Fruit fly (Drosophila melanogaster): Measurements from ENCODE around the gene CG33640.

Gene CG33640

dm6 chr2L:13514945-13515687 lies 12.5 kb upstream of the CG33640 start:
- TF ChIP-seq h (optimal IDR thresholded peaks at IDR 0.05), result no peak
- no peak for TF ChIP-seq Sin3A (optimal IDR thresholded peaks at IDR 0.05)
- no peak for TF ChIP-seq psq (optimal IDR thresholded peaks at IDR 0.05)
- TF ChIP-seq insv (optimal IDR thresholded peaks at IDR 0.05), result no peak
- no peak for TF ChIP-seq ttk (optimal IDR thresholded peaks at IDR 0.05)
- TF ChIP-seq Myc (optimal IDR thresholded peaks at IDR 0.05), result no peak

- TF ChIP-seq h (optimal IDR thresholded peaks at IDR 0.05) (no peak), psq (optimal IDR thresholded peaks at IDR 0.05) (no peak), insv (optimal IDR thresholded peaks at IDR 0.05) (no peak), Myc (optimal IDR thresholded peaks at IDR 0.05) (no peak), ttk (optimal IDR thresholded peaks at IDR 0.05) (no peak), Sin3A (optimal IDR thresholded peaks at IDR 0.05) (no peak)
Observed at dm6 chr2L:13515688-13516037, 12.0 kb upstream of the CG33640 start.

DNA sequence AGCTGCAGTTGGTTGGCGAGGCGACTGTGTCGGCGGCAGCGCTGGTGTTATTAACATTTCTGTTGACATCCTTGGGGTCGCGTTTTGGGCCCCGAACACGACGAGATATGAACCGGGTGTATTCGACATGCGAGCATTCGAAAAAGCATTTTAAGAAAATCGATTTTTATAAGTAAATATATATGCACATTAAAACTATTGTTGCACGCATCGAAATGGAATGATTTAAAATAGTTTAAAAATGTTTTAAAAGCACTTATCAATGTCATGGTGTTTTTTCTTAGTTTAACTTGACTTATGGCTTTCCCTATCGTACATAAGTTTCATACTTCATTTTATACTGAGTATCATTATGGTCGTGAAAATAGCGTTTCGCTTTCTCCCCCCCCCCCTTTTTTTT lies 5.8 kb upstream of the CG33640 start:
- TF ChIP-seq ttk (optimal IDR thresholded peaks at IDR 0.05), result no peak
- no peak for TF ChIP-seq Sin3A (optimal IDR thresholded peaks at IDR 0.05)
- TF ChIP-seq Myc (optimal IDR thresholded peaks at IDR 0.05), result no peak
- no peak for TF ChIP-seq h (optimal IDR thresholded peaks at IDR 0.05)
- no peak for TF ChIP-seq insv (optimal IDR thresholded peaks at IDR 0.05)
- TF ChIP-seq psq (optimal IDR thresholded peaks at IDR 0.05), result no peak

dm6 chr2L:13528742-13529141 lies 1.1 kb downstream of the CG33640 start, which contains the start of gene CG33641:
CG33641 (plus strand) TSS chr2L:13529042.
- no peak for TF ChIP-seq insv (optimal IDR thresholded peaks at IDR 0.05)
- TF ChIP-seq psq (optimal IDR thresholded peaks at IDR 0.05), result no peak
- no peak for TF ChIP-seq h (optimal IDR thresholded peaks at IDR 0.05)
- TF ChIP-seq Myc (optimal IDR thresholded peaks at IDR 0.05), result no peak
- TF ChIP-seq Sin3A (optimal IDR thresholded peaks at IDR 0.05), result no peak
- TF ChIP-seq ttk (optimal IDR thresholded peaks at IDR 0.05), result no peak

DNA sequence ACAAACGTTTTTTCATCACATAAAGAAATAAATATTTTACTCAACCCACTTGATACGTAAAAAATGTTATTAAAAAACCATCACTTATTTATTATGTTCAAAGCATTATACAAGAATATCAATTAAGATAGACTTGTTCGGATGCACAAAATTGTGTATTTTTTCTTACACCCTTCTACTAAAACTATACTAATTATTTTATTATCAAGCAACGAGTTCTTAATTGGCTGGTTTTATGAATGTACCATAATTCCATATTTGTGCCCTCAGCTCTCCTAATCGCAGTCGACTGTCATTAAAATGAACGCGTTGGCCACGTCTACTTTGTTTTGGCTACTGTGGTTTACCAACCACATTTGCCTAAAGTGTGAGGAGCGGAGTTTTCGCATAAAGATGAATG lies 2.0 kb downstream of the CG33640 start, which contains the start of gene CG33642:
Gene CG33642, plus strand, starts transcription at position 301 of the 400 bp plus-strand sequence.
- TF ChIP-seq ttk (optimal IDR thresholded peaks at IDR 0.05), result no peak
- no peak for TF ChIP-seq Myc (optimal IDR thresholded peaks at IDR 0.05)
- no peak for TF ChIP-seq insv (optimal IDR thresholded peaks at IDR 0.05)
- no peak for TF ChIP-seq h (optimal IDR thresholded peaks at IDR 0.05)
- no peak for TF ChIP-seq psq (optimal IDR thresholded peaks at IDR 0.05)
- TF ChIP-seq Sin3A (optimal IDR thresholded peaks at IDR 0.05), result no peak

- no peak for TF ChIP-seq psq (optimal IDR thresholded peaks at IDR 0.05)
- no peak for TF ChIP-seq Myc (optimal IDR thresholded peaks at IDR 0.05)
- TF ChIP-seq Sin3A (optimal IDR thresholded peaks at IDR 0.05), result no peak
- TF ChIP-seq ttk (optimal IDR thresholded peaks at IDR 0.05), result no peak
- TF ChIP-seq insv (optimal IDR thresholded peaks at IDR 0.05), result no peak
- no peak for TF ChIP-seq h (optimal IDR thresholded peaks at IDR 0.05)
Observed at dm6 chr2L:13530774-13531173, 3.1 kb downstream of the CG33640 start, which contains the start of gene CG33643. CG33643 (plus strand) TSS chr2L:13531074.

DNA sequence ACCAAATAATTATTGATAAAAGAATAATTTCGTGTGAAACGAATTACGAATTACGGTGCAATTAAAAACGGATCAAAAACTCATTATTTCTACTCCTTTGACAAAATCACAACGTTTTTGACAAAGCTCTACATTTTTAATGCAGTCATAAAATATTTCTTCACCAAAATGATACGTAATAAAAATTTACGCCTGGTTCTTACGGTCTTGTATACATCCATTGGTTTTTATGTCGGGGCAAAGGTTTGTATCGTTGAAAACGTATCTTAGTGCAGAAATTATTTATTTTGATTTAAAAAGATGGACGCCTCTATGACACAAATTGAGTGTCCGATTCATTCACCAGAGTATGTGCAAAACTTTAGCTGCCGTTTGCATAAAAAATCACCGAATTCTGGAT lies 4.1 kb downstream of the CG33640 start, which contains the start of gene CG33644:
Gene CG33644, plus strand, starts transcription at position 301 of the 400 bp plus-strand sequence.
- TF ChIP-seq Myc (optimal IDR thresholded peaks at IDR 0.05), result no peak
- no peak for TF ChIP-seq psq (optimal IDR thresholded peaks at IDR 0.05)

DNA sequence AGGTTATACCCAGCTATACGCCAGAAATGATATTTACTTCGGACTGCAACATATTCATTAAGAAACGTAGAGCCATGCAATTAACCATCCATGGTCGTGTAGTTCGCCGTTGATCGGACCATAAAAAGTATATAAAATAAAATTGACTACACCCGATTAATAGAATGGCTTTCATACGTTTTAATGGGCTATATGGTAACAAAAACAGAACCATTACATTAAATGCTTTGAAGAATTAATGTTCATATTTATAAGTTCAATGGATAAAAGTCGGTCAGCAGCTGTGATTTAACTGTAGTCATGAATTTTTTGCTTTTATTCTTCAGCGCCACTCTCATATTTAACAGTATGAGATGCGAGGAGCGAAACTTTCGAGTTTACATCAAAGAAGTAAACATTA lies 4.9 kb downstream of the CG33640 start, which contains the start of gene CG33645:
Gene CG33645, plus strand, starts transcription at position 301 of the 400 bp plus-strand sequence.
- TF ChIP-seq h (optimal IDR thresholded peaks at IDR 0.05), result no peak
- no peak for TF ChIP-seq ttk (optimal IDR thresholded peaks at IDR 0.05)
- no peak for TF ChIP-seq psq (optimal IDR thresholded peaks at IDR 0.05)
- no peak for TF ChIP-seq Sin3A (optimal IDR thresholded peaks at IDR 0.05)
- TF ChIP-seq insv (optimal IDR thresholded peaks at IDR 0.05), result no peak
- TF ChIP-seq Myc (optimal IDR thresholded peaks at IDR 0.05), result no peak

dm6 chr2L:13535678-13536077 lies 8.0 kb downstream of the CG33640 start, which contains the start of gene CG15638:
CG15638 (minus strand) TSS chr2L:13535778.
- TF ChIP-seq h (optimal IDR thresholded peaks at IDR 0.05) (no peak), Sin3A (optimal IDR thresholded peaks at IDR 0.05) (no peak), insv (optimal IDR thresholded peaks at IDR 0.05) (no peak), ttk (optimal IDR thresholded peaks at IDR 0.05) (no peak), Myc (optimal IDR thresholded peaks at IDR 0.05) (no peak), psq (optimal IDR thresholded peaks at IDR 0.05) (no peak)

DNA sequence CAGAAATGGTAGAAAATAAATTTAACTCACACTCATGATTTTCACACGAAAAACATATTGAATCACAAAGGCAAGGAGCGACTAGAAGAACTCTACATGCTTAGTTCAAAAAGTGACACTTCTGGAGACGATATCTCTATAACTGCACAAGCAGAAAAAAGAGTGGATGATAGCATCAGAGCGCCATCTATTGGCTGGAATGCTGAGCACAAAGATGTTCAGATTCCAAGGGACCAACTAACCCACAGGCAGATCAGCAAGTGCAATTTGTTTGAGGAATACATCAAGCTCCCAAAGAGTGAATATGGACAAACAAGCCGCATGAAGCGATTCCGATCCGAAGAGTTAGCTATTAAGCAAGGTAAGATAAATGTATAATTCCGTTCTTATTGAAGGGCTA lies 13.1 kb downstream of the CG33640 start, which contains the start of gene CG16852:
Gene CG16852, plus strand, starts transcription at position 48 of the 400 bp plus-strand sequence.
- TF ChIP-seq Sin3A (optimal IDR thresholded peaks at IDR 0.05) (no peak), psq (optimal IDR thresholded peaks at IDR 0.05) (no peak), h (optimal IDR thresholded peaks at IDR 0.05) (no peak)

DNA sequence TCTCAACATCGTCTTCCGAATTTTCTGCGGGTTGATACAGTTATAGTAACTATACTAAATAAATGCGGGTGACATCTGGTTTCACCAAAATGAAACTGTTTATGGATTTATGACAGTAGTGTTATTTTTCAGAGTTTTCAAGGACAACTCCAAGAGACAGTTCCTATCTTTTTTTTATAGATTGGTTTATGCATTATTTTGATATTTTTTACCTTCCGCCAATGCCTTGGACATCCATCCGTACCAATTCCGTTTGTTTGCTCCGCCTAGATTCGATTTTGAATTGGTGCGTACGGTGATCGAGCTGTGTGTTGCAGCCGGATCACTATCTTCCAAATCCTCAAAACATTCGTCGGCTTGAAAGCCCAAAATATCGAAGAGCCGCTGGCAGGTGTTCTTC lies 14.3 kb downstream of the CG33640 start, which contains the start of gene CG16853:
Gene CG16853, plus strand, starts transcription at position 301 of the 400 bp plus-strand sequence.
- TF ChIP-seq h (optimal IDR thresholded peaks at IDR 0.05) (no peak), Myc (optimal IDR thresholded peaks at IDR 0.05) (no peak), Sin3A (optimal IDR thresholded peaks at IDR 0.05) (no peak), ttk (optimal IDR thresholded peaks at IDR 0.05) (no peak), insv (optimal IDR thresholded peaks at IDR 0.05) (no peak), psq (optimal IDR thresholded peaks at IDR 0.05) (no peak)

- TF ChIP-seq Myc (optimal IDR thresholded peaks at IDR 0.05), result no peak
- no peak for TF ChIP-seq ttk (optimal IDR thresholded peaks at IDR 0.05)
Observed at dm6 chr2L:13542476-13542875, 14.8 kb downstream of the CG33640 start, which contains the start of gene CG9263. CG9263 (minus strand) TSS chr2L:13542576.

- TF ChIP-seq Sin3A (optimal IDR thresholded peaks at IDR 0.05), result no peak
- TF ChIP-seq psq (optimal IDR thresholded peaks at IDR 0.05), result no peak
- no peak for TF ChIP-seq h (optimal IDR thresholded peaks at IDR 0.05)
- no peak for TF ChIP-seq ttk (optimal IDR thresholded peaks at IDR 0.05)
- TF ChIP-seq Myc (optimal IDR thresholded peaks at IDR 0.05), result no peak
- TF ChIP-seq insv (optimal IDR thresholded peaks at IDR 0.05), result no peak
Observed at dm6 chr2L:13545678-13546077, 18.0 kb downstream of the CG33640 start.

Data from Kc167 (cell line).